Fruit fly (Drosophila melanogaster): ENCODE results near the gene CG17834.

Gene CG17834

DNA sequence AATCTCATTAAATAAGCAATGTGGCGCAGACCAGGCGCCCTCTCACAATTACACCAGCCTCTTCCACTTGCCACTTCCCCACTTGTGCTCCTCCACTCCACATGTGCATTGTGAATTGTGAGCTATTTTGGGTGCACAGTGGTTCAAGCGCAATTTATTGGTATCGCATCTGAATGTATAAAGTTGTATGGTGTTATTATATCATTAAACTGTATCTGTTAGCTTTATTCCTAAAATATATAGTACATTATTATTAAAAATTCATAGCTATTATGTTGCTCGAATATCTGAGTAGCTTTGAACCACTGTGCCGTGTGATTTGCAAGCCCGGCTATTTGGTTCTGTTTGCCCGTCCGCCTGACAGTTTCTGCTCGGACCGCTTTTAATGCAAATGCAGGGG, 46.0 kb downstream of the CG17834 start (continued):
- TF ChIP-seq org-1 (GFP tag; optimal IDR thresholded peaks at IDR 0.05) (peak; percentile 69), H15 (GFP tag; IDR thresholded peaks at IDR 0.05) (peak; percentile 90), zen (tag; optimal IDR thresholded peaks at IDR 0.05) (peak; percentile 86), Spps (tag; optimal IDR thresholded peaks at IDR 0.05) (peak; percentile 91), Rx (GFP tag; IDR thresholded peaks at IDR 0.05) (peak; percentile 73), CG2202 (tag; optimal IDR thresholded peaks at IDR 0.05) (peak; percentile 84), ken (GFP tag; IDR thresholded peaks at IDR 0.05) (peak; percentile 90), bcd (GFP tag; optimal IDR thresholded peaks at IDR 0.05) (peak; percentile 77), CG17359 (tag; optimal IDR thresholded peaks at IDR 0.05) (peak; percentile 92), CG4854 (GFP tag; optimal IDR thresholded peaks at IDR 0.05) (peak; percentile 28), CG2116 (GFP tag; optimal IDR thresholded peaks at IDR 0.05) (peak; percentile 45), emc (GFP tag; optimal IDR thresholded peaks at IDR 0.05) (no peak), Atf3 (GFP tag; optimal IDR thresholded peaks at IDR 0.05) (peak; percentile 46), CG12769 (tag; optimal IDR thresholded peaks at IDR 0.05) (peak; percentile 35), CG17328 (GFP tag; IDR thresholded peaks at IDR 0.05) (peak; percentile 96), shn (GFP tag; optimal IDR thresholded peaks at IDR 0.05) (no peak), caup (GFP tag; optimal IDR thresholded peaks at IDR 0.05; ENCODE audit: severe bottlenecking) (peak; percentile 29), CG18262 (tag; optimal IDR thresholded peaks at IDR 0.05) (peak; percentile 93), odd (GFP tag; optimal IDR thresholded peaks at IDR 0.05) (peak; percentile 79), CG14014 (GFP tag; IDR thresholded peaks at IDR 0.05) (peak; percentile 84), Ada2b (GFP tag; IDR thresholded peaks at IDR 0.05) (peak; percentile 90), HHEX (GFP tag; optimal IDR thresholded peaks at IDR 0.05) (peak; percentile 80), HmgZ (tag; optimal IDR thresholded peaks at IDR 0.05) (peak; percentile 47), Side (GFP tag; optimal IDR thresholded peaks at IDR 0.05) (peak; percentile 2), CG11398 (GFP tag; optimal IDR thresholded peaks at IDR 0.05) (no peak), CG12391 (tag; optimal IDR thresholded peaks at IDR 0.05) (peak; percentile 90), Sry-β (GFP tag; optimal IDR thresholded peaks at IDR 0.05) (peak; percentile 27), sim (GFP tag; IDR thresholded peaks at IDR 0.05) (peak; percentile 85), CG33557 (GFP tag; optimal IDR thresholded peaks at IDR 0.05) (peak; percentile 78), dmrt99B (tag; optimal IDR thresholded peaks at IDR 0.05) (peak; percentile 92), CG15696 (tag; optimal IDR thresholded peaks at IDR 0.05) (peak; percentile 77), eyg (GFP tag; optimal IDR thresholded peaks at IDR 0.05) (no peak), ro (GFP tag; IDR thresholded peaks at IDR 0.05) (peak; percentile 47; the same call in 1 of the 2 replicates), Xbp1 (GFP tag; optimal IDR thresholded peaks at IDR 0.05) (peak; percentile 88), Lhr (GFP tag; optimal IDR thresholded peaks at IDR 0.05) (peak; percentile 65), CG2712 (tag; optimal IDR thresholded peaks at IDR 0.05) (peak; percentile 95), Scr (GFP tag; IDR thresholded peaks at IDR 0.05; ENCODE audit: partially characterized antibody) (no peak), Adf1 (GFP tag; IDR thresholded peaks at IDR 0.05) (no peak), Gsc (GFP tag; IDR thresholded peaks at IDR 0.05) (peak; percentile 79), sens (GFP tag) (peak; percentile 96), sr (GFP tag; IDR thresholded peaks at IDR 0.05) (0 out of 3 replicates have a peak, but pooled peaks have one; percentile 19), Awh (GFP tag; IDR thresholded peaks at IDR 0.05) (peak; percentile 93), en (GFP tag; optimal IDR thresholded peaks at IDR 0.05) (peak; percentile 5), CG31441 (GFP tag; IDR thresholded peaks at IDR 0.05) (peak; percentile 96), cas (GFP tag; IDR thresholded peaks at IDR 0.05) (0 out of 2 replicates have a peak, but pooled peaks have one; percentile 52), CG42726 (GFP tag; IDR thresholded peaks at IDR 0.05; ENCODE audit: partially characterized antibody) (0 out of 2 replicates have a peak, but pooled peaks have one; percentile 41), row (GFP tag; IDR thresholded peaks at IDR 0.05) (peak; percentile 88), CG10147 (GFP tag; optimal IDR thresholded peaks at IDR 0.05) (peak; percentile 34), zfh2 (GFP tag; optimal IDR thresholded peaks at IDR 0.05) (no peak), ab (GFP tag; optimal IDR thresholded peaks at IDR 0.05) (no peak), CG18476 (GFP tag; optimal IDR thresholded peaks at IDR 0.05) (peak; percentile 70)
